Worm (Caenorhabditis elegans): Measurements from ENCODE around the gene F32G8.3.

F32G8.3 gene

ce11 chrV:10564830-10565365, 9.8 kb upstream of the F32G8.3 start, which contains the start of gene cat-4:
Gene cat-4 (plus strand): TSS chrV:10564880.
- TF ChIP-seq elt-2 (tag; optimal IDR thresholded peaks at IDR 0.05) (peak; percentile 79), ztf-11 (tag; optimal IDR thresholded peaks at IDR 0.05) (no peak), jun-1 (tag; optimal IDR thresholded peaks at IDR 0.05) (peak; percentile 8), pqm-1 (tag; optimal IDR thresholded peaks at IDR 0.05) (peak; percentile 68)

ce11 chrV:10564140-10564539, 9.0 kb upstream of the F32G8.3 start:
- TF ChIP-seq nhr-25 (tag; optimal IDR thresholded peaks at IDR 0.05) (no peak), pqm-1 (tag; optimal IDR thresholded peaks at IDR 0.05) (no peak), zag-1 (tag; optimal IDR thresholded peaks at IDR 0.05) (no peak), nhr-11 (tag; optimal IDR thresholded peaks at IDR 0.05) (no peak), nhr-76 (tag; optimal IDR thresholded peaks at IDR 0.05) (no peak), egl-5 (tag; optimal IDR thresholded peaks at IDR 0.05) (no peak), ztf-11 (tag; optimal IDR thresholded peaks at IDR 0.05) (no peak), fkh-10 (GFP tag; optimal IDR thresholded peaks at IDR 0.05) (no peak), nhr-23 (tag; optimal IDR thresholded peaks at IDR 0.05) (no peak), ceh-9 (tag; optimal IDR thresholded peaks at IDR 0.05) (no peak), mml-1 (tag; optimal IDR thresholded peaks at IDR 0.05) (no peak), ceh-82 (tag; optimal IDR thresholded peaks at IDR 0.05) (no peak), skn-1 (tag; optimal IDR thresholded peaks at IDR 0.05) (no peak), ZK546.5 (tag; optimal IDR thresholded peaks at IDR 0.05) (no peak)

ce11 chrV:10562817-10563216, 7.7 kb upstream of the F32G8.3 start:
- TF ChIP-seq ztf-4 (tag; optimal IDR thresholded peaks at IDR 0.05) (no peak), nhr-76 (tag; optimal IDR thresholded peaks at IDR 0.05) (no peak), nhr-11 (tag; optimal IDR thresholded peaks at IDR 0.05) (no peak), skn-1 (tag; optimal IDR thresholded peaks at IDR 0.05) (peak; percentile 27), nhr-28 (tag; optimal IDR thresholded peaks at IDR 0.05) (no peak), elt-2 (tag; optimal IDR thresholded peaks at IDR 0.05) (peak; percentile 81), ZK546.5 (tag; optimal IDR thresholded peaks at IDR 0.05) (no peak), egl-5 (tag; optimal IDR thresholded peaks at IDR 0.05) (no peak), daf-12 (tag; optimal IDR thresholded peaks at IDR 0.05) (no peak), fkh-10 (GFP tag; optimal IDR thresholded peaks at IDR 0.05) (no peak), pqm-1 (tag; optimal IDR thresholded peaks at IDR 0.05) (peak; percentile 49), nhr-237 (tag; optimal IDR thresholded peaks at IDR 0.05) (no peak), R02D3.7 (tag; optimal IDR thresholded peaks at IDR 0.05) (no peak), nfya-1 (tag; optimal IDR thresholded peaks at IDR 0.05; ENCODE audit: insufficient read depth) (no peak), lin-15B (tag; optimal IDR thresholded peaks at IDR 0.05) (no peak), sea-2 (GFP tag; optimal IDR thresholded peaks at IDR 0.05) (no peak), fos-1 (tag; optimal IDR thresholded peaks at IDR 0.05) (no peak), pha-4 (tag; optimal IDR thresholded peaks at IDR 0.05) (no peak), ama-1 (optimal IDR thresholded peaks at IDR 0.05) (no peak), eor-1 (tag; optimal IDR thresholded peaks at IDR 0.05) (no peak), hmg-11 (tag; optimal IDR thresholded peaks at IDR 0.05) (no peak), nhr-43 (tag; optimal IDR thresholded peaks at IDR 0.05; ENCODE audit: poor library complexity, severe bottlenecking) (no peak), unc-39 (tag; optimal IDR thresholded peaks at IDR 0.05) (no peak), fkh-2 (tag; optimal IDR thresholded peaks at IDR 0.05) (no peak), nhr-77 (tag; optimal IDR thresholded peaks at IDR 0.05) (no peak), mdl-1 (tag; optimal IDR thresholded peaks at IDR 0.05) (no peak)

ce11 chrV:10561632-10562031, 6.5 kb upstream of the F32G8.3 start:
- no peak for TF ChIP-seq unc-39 (tag; optimal IDR thresholded peaks at IDR 0.05)
- TF ChIP-seq pha-4 (tag; optimal IDR thresholded peaks at IDR 0.05): no peak
- TF ChIP-seq aly-2 (tag; optimal IDR thresholded peaks at IDR 0.05): no peak
- TF ChIP-seq mml-1 (tag; optimal IDR thresholded peaks at IDR 0.05): no peak
- no peak for TF ChIP-seq jun-1 (tag; optimal IDR thresholded peaks at IDR 0.05)
- TF ChIP-seq nhr-76 (tag; optimal IDR thresholded peaks at IDR 0.05): no peak
- no peak for TF ChIP-seq zag-1 (tag; optimal IDR thresholded peaks at IDR 0.05)
- no peak for TF ChIP-seq lsy-12 (tag; optimal IDR thresholded peaks at IDR 0.05)
- no peak for TF ChIP-seq lin-15B (tag; optimal IDR thresholded peaks at IDR 0.05)
- TF ChIP-seq nhr-11 (tag; optimal IDR thresholded peaks at IDR 0.05): no peak
- no peak for TF ChIP-seq tbx-2 (tag; optimal IDR thresholded peaks at IDR 0.05)
- no peak for TF ChIP-seq ama-1 (optimal IDR thresholded peaks at IDR 0.05)
- no peak for TF ChIP-seq fkh-10 (GFP tag; optimal IDR thresholded peaks at IDR 0.05)
- TF ChIP-seq ceh-82 (tag; optimal IDR thresholded peaks at IDR 0.05): no peak
- TF ChIP-seq lin-39 (tag; optimal IDR thresholded peaks at IDR 0.05): no peak
- no peak for TF ChIP-seq ZK546.5 (tag; optimal IDR thresholded peaks at IDR 0.05)
- no peak for TF ChIP-seq egl-5 (tag; optimal IDR thresholded peaks at IDR 0.05)
- no peak for TF ChIP-seq nfya-1 (tag; optimal IDR thresholded peaks at IDR 0.05; ENCODE audit: insufficient read depth)
- TF ChIP-seq R02D3.7 (tag; optimal IDR thresholded peaks at IDR 0.05): no peak

Data from whole organism, L3 larva.